Worm (Caenorhabditis elegans) whole organism, L4/young adult: Measurements from ENCODE around the gene T24C4.5.

Experiments
- W03F9.2 ChIP-seq: fragments of 150-350 bp; optimal IDR thresholded peaks from 2 replicates; lab custom pipeline; 2014; ENCODE audit warnings: missing biosample characterization, missing genetic modification characterization
- dao-5 ChIP-seq: sonication (generic microtip); optimal IDR thresholded peaks from 2 replicates; lab custom pipeline; 2016; ENCODE audit warnings: missing genotype, missing genetic modification characterization, moderate library complexity, missing compliant biosample characterization
- him-1 ChIP-seq: sonication (generic microtip); optimal IDR thresholded peaks from 2 replicates; lab custom pipeline; 2016; ENCODE audit warnings: missing genotype, missing genetic modification reagents, missing genetic modification characterization, missing compliant biosample characterization

DNA sequence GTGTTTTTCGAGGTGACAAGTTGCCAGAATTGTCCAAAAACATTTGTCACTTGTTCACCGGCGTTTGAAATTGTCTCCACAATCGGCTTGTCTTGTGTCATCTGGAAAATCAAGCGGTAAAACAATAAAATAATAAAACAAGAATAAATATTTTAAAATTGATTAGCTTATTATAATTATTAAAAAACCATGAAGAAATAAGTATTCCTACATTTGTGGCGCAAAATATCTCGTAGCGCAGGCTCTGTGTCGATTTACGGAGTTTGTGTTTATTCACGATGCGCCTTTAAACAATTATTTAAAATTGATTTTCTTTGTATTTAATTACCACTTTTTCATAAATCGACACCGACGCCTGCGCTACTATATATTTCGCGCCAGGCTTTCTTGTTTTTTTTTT lies 27.2 kb downstream of the T24C4.5 start, which contains the start of gene moma-1:
- TF ChIP-seq him-1 (tag; lab: Kevin White, UChicago) (no peak), dao-5 (tag; lab: Kevin White, UChicago) (no peak), W03F9.2 (tag; lab: Kevin White, UChicago) (no peak)
